Fruit fly (Drosophila melanogaster) whole organism, wandering third instar larva: ENCODE measurements around the gene dpy.
A peak's percentile ranks its signal among the peaks of the same experiment; 100 is the strongest.

Experiments
- CG32264 ChIP-seq: fragments of 200-800 bp; sonication (Bioruptor generic); optimal IDR thresholded peaks from 2 replicates; lab custom pipeline; 2016; ENCODE audit warnings: missing biosample characterization, missing genetic modification characterization
- Dfd ChIP-seq: fragments of >200 bp; optimal IDR thresholded peaks from 2 replicates; lab custom pipeline; 2017; ENCODE audit warnings: missing biosample characterization, missing genetic modification characterization
- HLH106 ChIP-seq: fragments of 200-800 bp; optimal IDR thresholded peaks from 3 replicates; lab custom pipeline; 2019; ENCODE audit warnings: missing biosample characterization, mild to moderate bottlenecking, missing genetic modification characterization, moderate library complexity
- Hr78 ChIP-seq: fragments of >200 bp; optimal IDR thresholded peaks from 2 replicates; lab custom pipeline; 2017; ENCODE audit warnings: missing biosample characterization, missing genetic modification characterization
- Jra ChIP-seq: sonication (Bioruptor generic); optimal IDR thresholded peaks from 2 replicates; lab custom pipeline; 2016; ENCODE audit warnings: missing biosample characterization, missing genetic modification characterization
- OdsH ChIP-seq: fragments of 200-800 bp; sonication (Bioruptor generic); optimal IDR thresholded peaks from 2 replicates; lab custom pipeline; 2016; ENCODE audit warnings: missing biosample characterization, mild to moderate bottlenecking, missing genetic modification characterization
- Vsx2 ChIP-seq: fragments of 200-300, 225-300 bp; sonication (Bioruptor generic); optimal IDR thresholded peaks from 2 replicates; lab custom pipeline; 2018; ENCODE audit warnings: missing biosample characterization, missing genetic modification characterization; ENCODE audit not compliant: partially characterized antibody
- br ChIP-seq: fragments of 200-800 bp; sonication (Bioruptor generic); optimal IDR thresholded peaks from 2 replicates; lab custom pipeline; 2016; ENCODE audit warnings: missing biosample characterization, missing genetic modification characterization
- brk ChIP-seq: fragments of 200-800 bp; sonication (Bioruptor generic); optimal IDR thresholded peaks from 2 replicates; lab custom pipeline; 2016; ENCODE audit warnings: missing biosample characterization, mild to moderate bottlenecking, missing genetic modification characterization
- dmrt93B ChIP-seq: fragments of 200-800 bp; sonication (Bioruptor generic); optimal IDR thresholded peaks from 2 replicates; lab custom pipeline; 2018; ENCODE audit warnings: missing biosample characterization, mild to moderate bottlenecking, missing genetic modification characterization
- h ChIP-seq: fragments of 200-800 bp; sonication (Bioruptor generic); optimal IDR thresholded peaks from 3 replicates; lab custom pipeline; 2016; ENCODE audit warnings: missing biosample characterization, mild to moderate bottlenecking, missing genetic modification characterization
- lola ChIP-seq: fragments of >200 bp; optimal IDR thresholded peaks from 2 replicates; lab custom pipeline; 2017; ENCODE audit warnings: missing biosample characterization, missing genetic modification characterization
- usp ChIP-seq: fragments of >200 bp; optimal IDR thresholded peaks from 2 replicates; lab custom pipeline; 2017; ENCODE audit warnings: missing biosample characterization, missing genetic modification characterization

DNA sequence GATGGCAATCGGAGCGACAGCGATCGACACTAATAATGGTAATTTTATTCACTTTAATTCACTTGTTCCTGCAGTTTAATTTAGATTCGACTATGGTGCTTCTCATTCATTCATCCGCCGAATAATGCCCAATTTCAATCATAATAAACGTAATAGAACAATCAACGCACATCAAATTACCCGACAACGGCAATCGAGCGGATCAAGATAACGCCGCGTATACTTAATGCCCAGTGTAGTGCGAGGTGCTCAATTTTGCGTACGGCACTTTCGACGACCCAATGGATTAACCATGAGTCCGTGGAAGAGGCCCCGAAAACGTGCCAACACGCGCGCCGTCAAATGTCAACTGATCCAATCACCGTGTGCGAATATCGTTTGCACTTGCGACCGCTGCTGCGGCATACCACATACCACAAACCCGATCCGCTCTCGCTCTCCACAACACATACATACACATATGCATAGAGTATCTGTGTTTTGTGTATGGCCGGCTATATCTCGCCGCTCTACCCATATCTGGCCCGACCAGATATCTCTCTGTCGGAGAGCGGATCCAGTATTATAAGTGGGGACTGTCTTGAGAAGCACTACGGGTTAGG is 137.3 kb downstream of the dpy start, which contains the start of gene ine:
- TF ChIP-seq CG32264 (GFP tag; lab: Kevin White, UChicago): no peak
- no peak for TF ChIP-seq dmrt93B
- TF ChIP-seq lola (GFP tag; lab: Kevin White, UChicago): no peak
- no peak for TF ChIP-seq usp (GFP tag; lab: Kevin White, UChicago)
- TF ChIP-seq Vsx2 (GFP tag; lab: Kevin White, UChicago): no peak
- no peak for TF ChIP-seq Dfd (GFP tag; lab: Kevin White, UChicago)
- no peak for TF ChIP-seq Jra (GFP tag; lab: Kevin White, UChicago)
- no peak for TF ChIP-seq Hr78
- TF ChIP-seq h (GFP tag; lab: Kevin White, UChicago): peak; percentile 52
- TF ChIP-seq brk: no peak
- no peak for TF ChIP-seq br (GFP tag; lab: Kevin White, UChicago)
- no peak for TF ChIP-seq OdsH (GFP tag; lab: Kevin White, UChicago)
- TF ChIP-seq HLH106: no peak
